Fruit fly (Drosophila melanogaster): ENCODE data around the gene okr.

The okr gene

dm6 chr2L:3003399-3003798 is 10.8 kb upstream of the okr start (continued):
- no peak for TF ChIP-seq zfh2 (GFP tag; optimal IDR thresholded peaks at IDR 0.05)
- TF ChIP-seq dmrt11E (tag; optimal IDR thresholded peaks at IDR 0.05), result no peak
- no peak for TF ChIP-seq insv (GFP tag; optimal IDR thresholded peaks at IDR 0.05)
- no peak for TF ChIP-seq CG1647 (GFP tag; optimal IDR thresholded peaks at IDR 0.05)
- TF ChIP-seq kay (GFP tag; optimal IDR thresholded peaks at IDR 0.05), result no peak
- TF ChIP-seq row (GFP tag; IDR thresholded peaks at IDR 0.05), result peak; percentile 51; the same call in 2 of the 3 replicates
- no peak for TF ChIP-seq CG34422 (GFP tag; IDR thresholded peaks at IDR 0.05)
- no peak for TF ChIP-seq Myb (GFP tag; optimal IDR thresholded peaks at IDR 0.05)
- TF ChIP-seq kni (GFP tag; optimal IDR thresholded peaks at IDR 0.05), result no peak
- no peak for TF ChIP-seq rib (GFP tag; IDR thresholded peaks at IDR 0.05)
- TF ChIP-seq CG11085 (GFP tag; IDR thresholded peaks at IDR 0.05), result no peak
- no peak for TF ChIP-seq toy (GFP tag; IDR thresholded peaks at IDR 0.05)
- no peak for TF ChIP-seq pzg (GFP tag; optimal IDR thresholded peaks at IDR 0.05)
- TF ChIP-seq D19A (tag; optimal IDR thresholded peaks at IDR 0.05), result peak; percentile 87
- TF ChIP-seq CG17328 (GFP tag; IDR thresholded peaks at IDR 0.05), result peak; percentile 38; the same call in 1 of the 2 replicates
- TF ChIP-seq az2 (GFP tag; optimal IDR thresholded peaks at IDR 0.05), result peak; percentile 17
- peak; percentile 51 for TF ChIP-seq kah (GFP tag; optimal IDR thresholded peaks at IDR 0.05)
- no peak for TF ChIP-seq Hey (tag; optimal IDR thresholded peaks at IDR 0.05)
- TF ChIP-seq CG12219 (GFP tag; optimal IDR thresholded peaks at IDR 0.05), result peak; percentile 62
- TF ChIP-seq vvl (GFP tag; IDR thresholded peaks at IDR 0.05), result peak; percentile 69
- no peak for TF ChIP-seq repo (GFP tag; optimal IDR thresholded peaks at IDR 0.05)
- peak; percentile 62 for TF ChIP-seq CG5953 (GFP tag; IDR thresholded peaks at IDR 0.05)
- no peak for TF ChIP-seq eyg (GFP tag; optimal IDR thresholded peaks at IDR 0.05)
- no peak for TF ChIP-seq pb (GFP tag; optimal IDR thresholded peaks at IDR 0.05)
- peak; percentile 62 for TF ChIP-seq gsb-n (tag; optimal IDR thresholded peaks at IDR 0.05)
- peak; percentile 16 for TF ChIP-seq tin (GFP tag; optimal IDR thresholded peaks at IDR 0.05)
- TF ChIP-seq CG12659 (GFP tag; optimal IDR thresholded peaks at IDR 0.05), result peak; percentile 57
- no peak for TF ChIP-seq pho (GFP tag; optimal IDR thresholded peaks at IDR 0.05)
- no peak for TF ChIP-seq CG4360 (GFP tag; IDR thresholded peaks at IDR 0.05)
- TF ChIP-seq tap (tag; optimal IDR thresholded peaks at IDR 0.05), result no peak
- 0 out of 3 replicates have a peak, but pooled peaks have one; percentile 21 for TF ChIP-seq H15 (GFP tag; IDR thresholded peaks at IDR 0.05)
- no peak for TF ChIP-seq sc (optimal IDR thresholded peaks at IDR 0.05)
- peak; percentile 8 for TF ChIP-seq sc (GFP tag; optimal IDR thresholded peaks at IDR 0.05)
- no peak for TF ChIP-seq CG10565 (GFP tag; optimal IDR thresholded peaks at IDR 0.05)
- no peak for TF ChIP-seq corto (GFP tag; optimal IDR thresholded peaks at IDR 0.05)
- peak; percentile 12 for TF ChIP-seq CG4820 (GFP tag; optimal IDR thresholded peaks at IDR 0.05)
- TF ChIP-seq Xbp1 (GFP tag; optimal IDR thresholded peaks at IDR 0.05), result peak; percentile 33
- no peak for TF ChIP-seq chm (GFP tag; IDR thresholded peaks at IDR 0.05)
- TF ChIP-seq CG14014 (GFP tag; IDR thresholded peaks at IDR 0.05), result peak; percentile 8; the same call in 1 of the 2 replicates
- no peak for TF ChIP-seq exex (tag; optimal IDR thresholded peaks at IDR 0.05)
- TF ChIP-seq CG31388 (GFP tag; optimal IDR thresholded peaks at IDR 0.05), result no peak
- no peak for TF ChIP-seq CG8359 (GFP tag; optimal IDR thresholded peaks at IDR 0.05; ENCODE audit: borderline replicate concordance)
- TF ChIP-seq E2f2 (GFP tag; IDR thresholded peaks at IDR 0.05), result no peak
- TF ChIP-seq maf-S (GFP tag; optimal IDR thresholded peaks at IDR 0.05), result no peak
- TF ChIP-seq Oaz (GFP tag; IDR thresholded peaks at IDR 0.05), result no peak
- no peak for TF ChIP-seq Neu2 (GFP tag; optimal IDR thresholded peaks at IDR 0.05; ENCODE audit: borderline replicate concordance)
- TF ChIP-seq Fer1 (GFP tag; optimal IDR thresholded peaks at IDR 0.05), result peak; percentile 8
- TF ChIP-seq tll (GFP tag; optimal IDR thresholded peaks at IDR 0.05), result no peak
- TF ChIP-seq CG17186 (GFP tag; optimal IDR thresholded peaks at IDR 0.05), result peak; percentile 2
- TF ChIP-seq CG32532 (GFP tag; IDR thresholded peaks at IDR 0.05), result no peak
- TF ChIP-seq wek (GFP tag; optimal IDR thresholded peaks at IDR 0.05), result peak; percentile 25
- no peak for TF ChIP-seq ash1 (GFP tag; optimal IDR thresholded peaks at IDR 0.05)
